Worm (Caenorhabditis elegans) whole organism, L1 larva: ENCODE results near the gene F17C11.13.
A peak's percentile ranks its signal among the peaks of the same experiment; 100 is the strongest.

ENCODE experiments used
- jun-1 ChIP-seq: fragments of 150-350 bp; optimal IDR thresholded peaks from 2 replicates; lab custom pipeline; 2014; ENCODE audit warnings: missing biosample characterization, missing genetic modification reagents, missing genetic modification characterization
- pqm-1 ChIP-seq: sonication (generic microtip); optimal IDR thresholded peaks from 3 replicates; lab custom pipeline; 2017; ENCODE audit warnings: missing biosample characterization, missing genetic modification characterization
- ztf-4 ChIP-seq: fragments of 150-350 bp; optimal IDR thresholded peaks from 2 replicates; lab custom pipeline; 2014; ENCODE audit warnings: missing biosample characterization, missing genetic modification characterization

ce11 chrV:10965501-10965900 lies 9.8 kb downstream of the F17C11.13 start, which contains the start of the genes ctf-4 and eef-1G:
- TF ChIP-seq ztf-4 = peak; percentile 93
- peak; percentile 91 for TF ChIP-seq jun-1 (tag; lab: Kevin White, UChicago)
- no peak for TF ChIP-seq pqm-1 (tag; lab: Kevin White, UChicago)
